Worm (Caenorhabditis elegans) whole organism, L1 larva: Measurements from ENCODE around the gene R03D7.15.
"Not testable (repeated sequence)": the region's sequence is repeated elsewhere in the genome, so short reads cannot be mapped to it uniquely, and the experiment has no call there.

Experiments
- F16B12.6 ChIP-seq: fragments of 150-350 bp; optimal IDR thresholded peaks from 2 replicates; lab custom pipeline; 2014; ENCODE audit warnings: missing biosample characterization, missing genetic modification characterization
- Y116A8C.19 ChIP-seq: sonication (generic microtip); optimal IDR thresholded peaks from 2 replicates; lab custom pipeline; 2016; ENCODE audit warnings: missing compliant biosample characterization, missing genetic modification characterization, borderline replicate concordance
- aha-1 ChIP-seq: fragments of 150-350 bp; optimal IDR thresholded peaks from 2 replicates; lab custom pipeline; 2014; ENCODE audit warnings: missing biosample characterization, missing genetic modification characterization
- alr-1 ChIP-seq: fragments of 200-800 bp; sonication (Bioruptor generic); optimal IDR thresholded peaks from 2 replicates; lab custom pipeline; 2018; ENCODE audit warnings: borderline replicate concordance, mild to moderate bottlenecking, missing genetic modification characterization, missing compliant biosample characterization
- aly-2 ChIP-seq: fragments of 150-350 bp; optimal IDR thresholded peaks from 2 replicates; lab custom pipeline; 2014; ENCODE audit warnings: missing biosample characterization, missing genetic modification characterization
- ama-1 ChIP-seq: fragments of 150-350 bp; optimal IDR thresholded peaks from 2 replicates; lab custom pipeline; 2014
- ceh-8 ChIP-seq: fragments of 200-800 bp; sonication (Bioruptor generic); optimal IDR thresholded peaks from 2 replicates; lab custom pipeline; 2018; ENCODE audit warnings: mild to moderate bottlenecking, missing genetic modification characterization, moderate library complexity, missing compliant biosample characterization
- dpl-1 ChIP-seq, 3 experiments: fragments of 150-350 bp in 2 of 3; sonication (generic microtip) in 1 of 3; optimal IDR thresholded peaks; 2 replicates each; lab custom pipeline; 2014 to 2017; ENCODE audit warnings: missing biosample characterization in 3 of 3, missing genetic modification characterization in 3 of 3, missing genetic modification reagents in 3 of 3
- efl-3 ChIP-seq: fragments of 200-800 bp; sonication (Bioruptor generic); optimal IDR thresholded peaks from 2 replicates; lab custom pipeline; 2018; ENCODE audit warnings: mild to moderate bottlenecking, missing genetic modification characterization, missing compliant biosample characterization
- egl-27 ChIP-seq, 2 experiments: fragments of 150-350 bp in 1 of 2; sonication (generic microtip); optimal IDR thresholded peaks; 3 replicates each; lab custom pipeline; 2017 to 2018; ENCODE audit warnings: missing biosample characterization in 2 of 2, missing genetic modification characterization in 2 of 2, missing genetic modification reagents in 2 of 2
- elt-2 ChIP-seq: sonication (generic microtip); optimal IDR thresholded peaks from 2 replicates; lab custom pipeline; 2016; ENCODE audit warnings: missing genetic modification characterization, mild to moderate bottlenecking, inconsistent platforms, missing compliant biosample characterization, missing genetic modification reagents
- elt-3 ChIP-seq, 6 experiments: fragments of 150-350 bp in 1 of 6; sonication (generic microtip); optimal IDR thresholded peaks; 2 replicates each; lab custom pipeline; 2017 to 2018; ENCODE audit warnings: missing biosample characterization in 6 of 6, missing genetic modification characterization in 6 of 6, inconsistent platforms in 1 of 6
- fkh-8 ChIP-seq: sonication (generic microtip); optimal IDR thresholded peaks from 2 replicates; lab custom pipeline; 2016; ENCODE audit warnings: mild to moderate bottlenecking, missing genetic modification characterization, missing compliant biosample characterization
- fos-1 ChIP-seq: fragments of 150-350 bp; optimal IDR thresholded peaks from 2 replicates; lab custom pipeline; 2014; ENCODE audit warnings: missing biosample characterization, missing genetic modification characterization
- grh-1 ChIP-seq: fragments of 200-800 bp; sonication (Bioruptor generic); IDR thresholded peaks from 2 replicates; pipeline ENCODE4 v1.3.6; 2022; ENCODE audit warnings: missing genetic modification reagents, missing genetic modification characterization, missing compliant biosample characterization
- hlh-4 ChIP-seq: sonication (generic microtip); optimal IDR thresholded peaks from 2 replicates; lab custom pipeline; 2016; ENCODE audit warnings: mild to moderate bottlenecking, missing genetic modification characterization, missing compliant biosample characterization
- irx-1 ChIP-seq: sonication (generic microtip); optimal IDR thresholded peaks from 2 replicates; lab custom pipeline; 2016; ENCODE audit warnings: missing genetic modification characterization, missing compliant biosample characterization
- lin-13 ChIP-seq: fragments of 150-350 bp; optimal IDR thresholded peaks from 2 replicates; lab custom pipeline; 2014; ENCODE audit warnings: missing biosample characterization, missing genetic modification reagents, missing genetic modification characterization
- lin-14 ChIP-seq: fragments of 200-800 bp; sonication (Bioruptor generic); optimal IDR thresholded peaks from 2 replicates; lab custom pipeline; 2018; ENCODE audit warnings: mild to moderate bottlenecking, missing genetic modification characterization, moderate library complexity, missing compliant biosample characterization
- lin-35 ChIP-seq, 2 experiments: fragments of 150-350 bp; optimal IDR thresholded peaks; 2 replicates each; lab custom pipeline; 2014; ENCODE audit warnings: missing biosample characterization in 2 of 2, missing genetic modification characterization in 2 of 2, missing genetic modification reagents in 2 of 2
- lin-39 ChIP-seq: fragments of 150-350 bp; optimal IDR thresholded peaks from 2 replicates; lab custom pipeline; 2014; ENCODE audit warnings: missing biosample characterization, missing genetic modification reagents, missing genetic modification characterization
- lsy-2 ChIP-seq, 2 experiments: fragments of 150-350 bp; optimal IDR thresholded peaks; 2 replicates each; lab custom pipeline; 2014; ENCODE audit warnings: missing biosample characterization in 2 of 2, missing genetic modification characterization in 2 of 2
- mef-2 ChIP-seq: fragments of 150-350 bp; optimal IDR thresholded peaks from 2 replicates; lab custom pipeline; 2014; ENCODE audit warnings: missing biosample characterization, missing genetic modification characterization
- nhr-11 ChIP-seq: fragments of 150-350 bp; optimal IDR thresholded peaks from 2 replicates; lab custom pipeline; 2014; ENCODE audit warnings: missing biosample characterization, missing genetic modification characterization
- nhr-20 ChIP-seq: sonication (generic microtip); optimal IDR thresholded peaks from 2 replicates; lab custom pipeline; 2016; ENCODE audit warnings: mild to moderate bottlenecking, missing genetic modification characterization, missing compliant biosample characterization
- nhr-237 ChIP-seq: fragments of 150-350 bp; optimal IDR thresholded peaks from 2 replicates; lab custom pipeline; 2014; ENCODE audit warnings: missing biosample characterization, missing genetic modification characterization
- nhr-28 ChIP-seq: fragments of 150-350 bp; optimal IDR thresholded peaks from 2 replicates; lab custom pipeline; 2014; ENCODE audit warnings: missing biosample characterization, missing genetic modification characterization
- nhr-47 ChIP-seq: sonication (generic microtip); optimal IDR thresholded peaks from 2 replicates; lab custom pipeline; 2016; ENCODE audit warnings: mild to moderate bottlenecking, missing genetic modification characterization, moderate library complexity, missing compliant biosample characterization
- nhr-71 ChIP-seq: sonication (generic microtip); optimal IDR thresholded peaks from 2 replicates; lab custom pipeline; 2016; ENCODE audit warnings: mild to moderate bottlenecking, missing genetic modification characterization, moderate library complexity, missing compliant biosample characterization
- nhr-85 ChIP-seq: sonication (generic microtip); peaks from one replicate; lab custom pipeline; 2016; ENCODE audit warnings: missing genetic modification characterization, inconsistent platforms, missing compliant biosample characterization
- nhr-90 ChIP-seq: sonication (generic microtip); optimal IDR thresholded peaks from 2 replicates; lab custom pipeline; 2016; ENCODE audit warnings: mild to moderate bottlenecking, missing genetic modification characterization, missing compliant biosample characterization; ENCODE audit not compliant: poor library complexity
- pag-3 ChIP-seq: sonication (generic microtip); optimal IDR thresholded peaks from 2 replicates; lab custom pipeline; 2017; ENCODE audit warnings: missing genetic modification characterization, mild to moderate bottlenecking, missing compliant biosample characterization, antibody characterized with exemption, borderline replicate concordance; ENCODE audit not compliant: insufficient read depth
- pax-3 ChIP-seq: fragments of 200-800 bp; sonication (Bioruptor generic); optimal IDR thresholded peaks from 2 replicates; lab custom pipeline; 2018; ENCODE audit warnings: mild to moderate bottlenecking, missing genetic modification characterization, moderate library complexity, missing compliant biosample characterization
- pqm-1 ChIP-seq: sonication (generic microtip); optimal IDR thresholded peaks from 3 replicates; lab custom pipeline; 2017; ENCODE audit warnings: missing biosample characterization, missing genetic modification characterization
- rnt-1 ChIP-seq: sonication (generic microtip); optimal IDR thresholded peaks from 2 replicates; lab custom pipeline; 2016; ENCODE audit warnings: mild to moderate bottlenecking, missing genetic modification characterization, moderate library complexity, missing compliant biosample characterization
- snu-23 ChIP-seq: sonication (generic microtip); optimal IDR thresholded peaks from 2 replicates; lab custom pipeline; 2016; ENCODE audit warnings: missing genetic modification characterization, missing compliant biosample characterization
- sox-4 ChIP-seq: sonication (generic microtip); optimal IDR thresholded peaks from 2 replicates; lab custom pipeline; 2016; ENCODE audit warnings: missing genetic modification characterization, missing compliant biosample characterization
- sptf-1 ChIP-seq: fragments of 150-350 bp; optimal IDR thresholded peaks from 2 replicates; lab custom pipeline; 2014; ENCODE audit warnings: missing biosample characterization, missing genetic modification characterization
- tbx-2 ChIP-seq: sonication (generic microtip); optimal IDR thresholded peaks from 2 replicates; lab custom pipeline; 2016; ENCODE audit warnings: missing genetic modification characterization, missing compliant biosample characterization
- tlp-1 ChIP-seq: fragments of 150-350 bp; optimal IDR thresholded peaks from 2 replicates; lab custom pipeline; 2014; ENCODE audit warnings: missing biosample characterization, missing genetic modification characterization
- unc-130 ChIP-seq: fragments of 150-350 bp; optimal IDR thresholded peaks from 2 replicates; lab custom pipeline; 2017; ENCODE audit warnings: missing biosample characterization, missing genetic modification characterization, inconsistent platforms
- unc-62 ChIP-seq: fragments of 150-350 bp; optimal IDR thresholded peaks from 2 replicates; lab custom pipeline; 2014; ENCODE audit warnings: missing biosample characterization, missing genetic modification reagents, missing genetic modification characterization
- unc-86 ChIP-seq: sonication (generic microtip); optimal IDR thresholded peaks from 2 replicates; lab custom pipeline; 2016; ENCODE audit warnings: missing genetic modification characterization, missing compliant biosample characterization
- zip-4 ChIP-seq: fragments of 200-800 bp; sonication (Bioruptor generic); optimal IDR thresholded peaks from 2 replicates; lab custom pipeline; 2018; ENCODE audit warnings: mild to moderate bottlenecking, missing genetic modification characterization, moderate library complexity, missing compliant biosample characterization

Gene R03D7.15

ce11 chrII:10904379-10904778 is 37.6 kb upstream of the R03D7.15 start, which contains the start of gene sra-12:
TSS of gene sra-12 (minus strand) at chrII:10904479.
- TF ChIP-seq nhr-90 (tag; lab: Kevin White, UChicago); elt-3 (tag; optimal IDR thresholded peaks at IDR 0.05; lab: Kevin White, UChicago); nhr-237: not testable (repeated sequence)

ce11 chrII:10910219-10910618 is 31.8 kb upstream of the R03D7.15 start, which contains the start of gene sra-11:
TSS of gene sra-11 (minus strand) at chrII:10910319.
- TF ChIP-seq pqm-1 = no peak
- TF ChIP-seq nhr-85 (tag; lab: Kevin White, UChicago) = no peak
- TF ChIP-seq nhr-11 = no peak
- no peak for TF ChIP-seq lsy-2 (tag; optimal IDR thresholded peaks at IDR 0.05; lab: Kevin White, UChicago)
- TF ChIP-seq lin-35 (GFP tag; optimal IDR thresholded peaks at IDR 0.05; lab: Kevin White, UChicago) = no peak
- TF ChIP-seq sox-4 = no peak
- TF ChIP-seq ceh-8 = no peak
- TF ChIP-seq rnt-1 = no peak
- TF ChIP-seq alr-1 (tag; lab: Kevin White, UChicago) = no peak
- TF ChIP-seq nhr-71 = no peak
- no peak for TF ChIP-seq aha-1 (tag; lab: Kevin White, UChicago)
- no peak for TF ChIP-seq tbx-2
- no peak for TF ChIP-seq unc-130 (tag; lab: Kevin White, UChicago)
- TF ChIP-seq nhr-20 (tag; lab: Kevin White, UChicago) = no peak
- no peak for TF ChIP-seq fos-1
- no peak for TF ChIP-seq nhr-47 (tag; lab: Kevin White, UChicago)
- TF ChIP-seq lin-14 (GFP tag; lab: Kevin White, UChicago) = no peak
- TF ChIP-seq ama-1 (lab: Kevin White, UChicago) = no peak
- no peak for TF ChIP-seq elt-2

- TF ChIP-seq fkh-8 (tag; lab: Kevin White, UChicago) (no peak), zip-4 (GFP tag; lab: Kevin White, UChicago) (no peak), efl-3 (no peak), unc-86 (tag; lab: Kevin White, UChicago) (no peak), sptf-1 (tag; lab: Kevin White, UChicago) (no peak), F16B12.6 (tag; lab: Kevin White, UChicago) (no peak), nhr-28 (tag; lab: Kevin White, UChicago) (no peak)
These were observed 29.0 kb upstream of the R03D7.15 start for ce11 chrII:10912995-10913394.

DNA sequence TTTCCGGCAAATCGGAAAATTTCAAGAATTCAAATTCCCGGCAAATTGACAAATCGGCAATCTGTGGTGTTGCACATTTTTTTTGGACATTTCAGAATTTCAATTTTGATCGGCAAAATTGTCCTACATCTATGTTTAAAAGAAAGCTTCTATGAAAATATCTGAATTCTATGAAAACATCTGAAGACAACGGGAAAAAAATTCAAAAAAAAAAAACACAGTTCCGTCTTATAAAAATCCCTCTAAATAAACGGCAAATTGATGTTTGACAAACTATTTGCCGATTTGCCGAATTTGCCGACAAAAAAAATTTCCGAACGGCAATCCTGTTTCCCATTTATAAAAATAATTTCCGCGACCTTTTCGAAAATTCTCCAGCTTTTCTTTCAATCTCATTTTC is 27.6 kb upstream of the R03D7.15 start, which contains the start of gene F44F4.15:
Gene F44F4.15 (plus strand): TSS at position 301 of the 400 bp plus-strand sequence.
- TF ChIP-seq mef-2 = no peak
- TF ChIP-seq pqm-1 = no peak
- TF ChIP-seq ceh-8 = no peak

- TF ChIP-seq grh-1 (GFP tag; lab: Robert Waterston, UW) = no peak
- no peak for TF ChIP-seq snu-23 (GFP tag; lab: Kevin White, UChicago)
- TF ChIP-seq pqm-1 = no peak
- no peak for TF ChIP-seq nhr-28 (tag; lab: Kevin White, UChicago)
- no peak for TF ChIP-seq pax-3 (tag; lab: Kevin White, UChicago)
- TF ChIP-seq, all 84 proteins: peak for 0
These were observed 26.3 kb upstream of the R03D7.15 start, which contains the start of gene F44F4.9 for ce11 chrII:10915732-10916131. TSS of gene F44F4.9 (minus strand) at chrII:10915832.

DNA sequence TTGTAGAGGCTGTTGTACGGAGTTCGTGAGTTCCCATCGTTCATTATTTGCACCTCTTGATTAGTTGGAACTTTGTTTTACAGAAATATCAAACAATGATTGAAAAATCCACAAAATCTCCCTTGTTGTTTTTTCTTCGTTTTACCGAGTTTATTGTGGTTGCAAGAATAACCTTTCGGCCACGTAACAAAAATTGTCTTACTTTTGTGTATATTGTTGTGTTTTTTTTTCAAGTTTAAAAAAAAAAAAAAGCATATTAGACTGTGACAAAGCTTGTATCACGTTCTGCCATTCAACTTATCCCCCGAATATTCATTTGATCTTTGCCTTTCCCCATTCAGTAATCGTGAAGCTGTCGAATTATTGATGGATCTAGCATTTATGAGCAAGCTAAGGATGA is 24.8 kb upstream of the R03D7.15 start, which contains the start of gene F44F4.10:
Gene F44F4.10 (minus strand): TSS at position 101 of the 400 bp plus-strand sequence.
- TF ChIP-seq sox-4 = no peak
- TF ChIP-seq lin-39 (tag; lab: Kevin White, UChicago) = no peak
- no peak for TF ChIP-seq ama-1 (lab: Kevin White, UChicago)
- TF ChIP-seq pag-3 (tag; lab: Kevin White, UChicago) = no peak
- no peak for TF ChIP-seq fkh-8 (tag; lab: Kevin White, UChicago)
- TF ChIP-seq nhr-47 (tag; lab: Kevin White, UChicago) = no peak
- TF ChIP-seq elt-2 = no peak
- no peak for TF ChIP-seq egl-27 (tag; optimal IDR thresholded peaks at IDR 0.05; lab: Kevin White, UChicago)
- TF ChIP-seq aly-2 (tag; lab: Kevin White, UChicago) = no peak
- TF ChIP-seq Y116A8C.19 (tag; lab: Kevin White, UChicago) = no peak
- TF ChIP-seq tlp-1 = no peak
- no peak for TF ChIP-seq dpl-1 (GFP tag; optimal IDR thresholded peaks at IDR 0.05; lab: Kevin White, UChicago)
- TF ChIP-seq hlh-4 (tag; lab: Kevin White, UChicago) = no peak
- TF ChIP-seq unc-62 (GFP tag; lab: Kevin White, UChicago) = no peak
- TF ChIP-seq irx-1 (tag; lab: Kevin White, UChicago) = no peak
- no peak for TF ChIP-seq lin-13
